Fruit fly (Drosophila melanogaster) whole organism, embryonic: ENCODE data around the gene Polr1B.

ENCODE experiments used
- Awh ChIP-seq: fragments of 200-800 bp; sonication (Bioruptor generic); IDR thresholded peaks from 2 replicates; pipeline ENCODE4, ENCODE4 v1.3.6; 2022; ENCODE audit warnings: missing biosample characterization, missing genetic modification characterization
- CG11093 ChIP-seq: fragments of 200-800 bp; sonication (Bioruptor generic); IDR thresholded peaks from 3 replicates; pipeline ENCODE4 v1.3.6; 2022; ENCODE audit warnings: missing biosample characterization, missing genetic modification characterization
- CG11504 ChIP-seq: fragments of 200-800 bp; sonication (Bioruptor generic); optimal IDR thresholded peaks from 3 replicates; lab custom pipeline; 2019; ENCODE audit warnings: missing biosample characterization, mild to moderate bottlenecking, missing genetic modification characterization, moderate library complexity
- CG12104 ChIP-seq: fragments of 200-800 bp; sonication (Bioruptor generic); optimal IDR thresholded peaks from 3 replicates; lab custom pipeline; 2016; ENCODE audit warnings: missing biosample characterization, missing genetic modification characterization
- CG13296 ChIP-seq: fragments of 200-800 bp; sonication (Bioruptor generic); optimal IDR thresholded peaks from 3 replicates; lab custom pipeline; 2018; ENCODE audit warnings: missing biosample characterization, mild to moderate bottlenecking, missing genetic modification characterization
- CG14860 ChIP-seq: fragments of 200-800 bp; sonication (Bioruptor generic); IDR thresholded peaks from 3 replicates; pipeline ENCODE4 v1.3.6; 2022; ENCODE audit warnings: missing biosample characterization, missing genetic modification characterization; ENCODE audit not compliant: partially characterized antibody
- CG15696 ChIP-seq: fragments of 200-800 bp; sonication (Bioruptor generic); optimal IDR thresholded peaks from 2 replicates; lab custom pipeline; 2019; ENCODE audit warnings: missing biosample characterization, mild to moderate bottlenecking, missing genetic modification characterization, moderate library complexity
- CG1602 ChIP-seq: fragments of 200-800 bp; sonication (Bioruptor generic); optimal IDR thresholded peaks from 3 replicates; lab custom pipeline; 2016; ENCODE audit warnings: missing biosample characterization, missing genetic modification characterization
- CG1647 ChIP-seq: fragments of 200-800 bp; sonication (Bioruptor generic); optimal IDR thresholded peaks from 3 replicates; lab custom pipeline; 2016; ENCODE audit warnings: missing biosample characterization, missing genetic modification characterization
- CG17359 ChIP-seq: fragments of 200-800 bp; sonication (Bioruptor generic); optimal IDR thresholded peaks from 3 replicates; lab custom pipeline; 2018; ENCODE audit warnings: missing biosample characterization, mild to moderate bottlenecking, missing genetic modification characterization, moderate library complexity
- CG30431 ChIP-seq: fragments of 200-800 bp; sonication (Bioruptor generic); optimal IDR thresholded peaks from 2 replicates; lab custom pipeline; 2017; ENCODE audit warnings: missing biosample characterization, missing genetic modification characterization
- CG34376 ChIP-seq: fragments of 200-800 bp; sonication (Bioruptor generic); optimal IDR thresholded peaks from 2 replicates; lab custom pipeline; 2018; ENCODE audit warnings: missing biosample characterization, mild to moderate bottlenecking, missing genetic modification characterization
- CG3726 ChIP-seq: fragments of 200-800 bp; sonication (Bioruptor generic); IDR thresholded peaks from 3 replicates; pipeline ENCODE4, ENCODE4 v1.3.6; 2022; ENCODE audit warnings: missing biosample characterization, missing genetic modification characterization
- CG4707 ChIP-seq: fragments of 200-800 bp; sonication (Bioruptor generic); optimal IDR thresholded peaks from 2 replicates; lab custom pipeline; 2018; ENCODE audit warnings: missing biosample characterization, mild to moderate bottlenecking, missing genetic modification characterization, moderate library complexity
- CG6765 ChIP-seq: fragments of 200-800 bp; sonication (Bioruptor generic); optimal IDR thresholded peaks from 3 replicates; lab custom pipeline; 2017; ENCODE audit warnings: missing biosample characterization, mild to moderate bottlenecking, missing genetic modification characterization
- CG7963 ChIP-seq: fragments of 200-800 bp; sonication (Bioruptor generic); IDR thresholded peaks from 3 replicates; pipeline ENCODE4 v1.3.6; 2022; ENCODE audit warnings: missing biosample characterization, missing genetic modification characterization; ENCODE audit not compliant: partially characterized antibody
- CG8290 ChIP-seq, 3 experiments: fragments of 200-800 bp; sonication (Bioruptor generic); optimal IDR thresholded peaks; 2 replicates each; lab custom pipeline; 2016 to 2019; ENCODE audit warnings: missing biosample characterization in 3 of 3, missing genetic modification characterization in 3 of 3, mild to moderate bottlenecking in 2 of 3, moderate library complexity in 1 of 3
- CG8478 ChIP-seq: fragments of >200 bp; optimal IDR thresholded peaks from 2 replicates; lab custom pipeline; 2018
- CG9215 ChIP-seq: fragments of 200-800 bp; sonication (Bioruptor generic); IDR thresholded peaks from 2 replicates; pipeline ENCODE4 v1.3.6; 2022; ENCODE audit warnings: missing biosample characterization, missing genetic modification characterization
- Dll ChIP-seq: fragments of 200-800 bp; sonication (Bioruptor generic); IDR thresholded peaks from 4 replicates; pipeline ENCODE4 v1.3.6; 2022; ENCODE audit warnings: missing biosample characterization, missing genetic modification characterization; ENCODE audit not compliant: partially characterized antibody
- E2f2 ChIP-seq: fragments of 200-800 bp; sonication (Bioruptor generic); IDR thresholded peaks from 2 replicates; pipeline ENCODE4 v1.3.6; 2022; ENCODE audit warnings: missing biosample characterization, missing genetic modification characterization
- H15 ChIP-seq: fragments of 200-800 bp; sonication (Bioruptor generic); IDR thresholded peaks from 3 replicates; pipeline ENCODE4 v1.3.6; 2022; ENCODE audit warnings: missing biosample characterization, missing genetic modification characterization
- HLH4C ChIP-seq: fragments of 200-800 bp; sonication (Bioruptor generic); IDR thresholded peaks from 3 replicates; pipeline ENCODE4 v1.3.6; 2022; ENCODE audit warnings: missing biosample characterization, missing genetic modification characterization; ENCODE audit not compliant: partially characterized antibody
- Hr78 ChIP-seq, 2 experiments: fragments of 200-800 bp in 1 of 2; fragments of >200 bp in 1 of 2; sonication (Bioruptor generic) in 1 of 2; optimal IDR thresholded peaks; 2 replicates each; lab custom pipeline; 2017 to 2019; ENCODE audit warnings: missing biosample characterization in 2 of 2, missing genetic modification characterization in 2 of 2, mild to moderate bottlenecking in 1 of 2, moderate library complexity in 1 of 2
- Hsf ChIP-seq: fragments of 200-800 bp; sonication (Bioruptor generic); optimal IDR thresholded peaks from 3 replicates; lab custom pipeline; 2016; ENCODE audit warnings: missing biosample characterization, missing genetic modification characterization
- Kr ChIP-seq: fragments of 200-800 bp; sonication (Bioruptor generic); optimal IDR thresholded peaks from 2 replicates; lab custom pipeline; 2017; ENCODE audit warnings: missing biosample characterization, mild to moderate bottlenecking, missing genetic modification characterization
- Meics ChIP-seq: fragments of 200-800 bp; sonication (Bioruptor generic); optimal IDR thresholded peaks from 2 replicates; lab custom pipeline; 2017; ENCODE audit warnings: missing biosample characterization, mild to moderate bottlenecking, missing genetic modification characterization
- Mes4 ChIP-seq: fragments of 200-800 bp; sonication (Bioruptor generic); optimal IDR thresholded peaks from 2 replicates; lab custom pipeline; 2016; ENCODE audit warnings: missing biosample characterization, missing genetic modification characterization
- NK7.1 ChIP-seq: fragments of 200-800 bp; sonication (Bioruptor generic); optimal IDR thresholded peaks from 3 replicates; lab custom pipeline; 2016; ENCODE audit warnings: missing biosample characterization, missing genetic modification characterization
- NfI ChIP-seq: fragments of 200-800 bp; sonication (Bioruptor generic); optimal IDR thresholded peaks from 3 replicates; lab custom pipeline; 2018; ENCODE audit warnings: missing biosample characterization, mild to moderate bottlenecking, missing genetic modification characterization, moderate library complexity
- Ravus ChIP-seq: fragments of 200-800 bp; sonication (Bioruptor generic); IDR thresholded peaks from 2 replicates; pipeline ENCODE4 v1.3.6; 2022; ENCODE audit warnings: missing biosample characterization, missing genetic modification characterization
- ci ChIP-seq: fragments of 200-800 bp; sonication (Bioruptor generic); IDR thresholded peaks from 3 replicates; pipeline ENCODE4 v1.3.6; 2022; ENCODE audit warnings: missing biosample characterization, missing genetic modification characterization
- fd102C ChIP-seq: fragments of 200-800 bp; sonication (Bioruptor generic); optimal IDR thresholded peaks from 2 replicates; lab custom pipeline; 2018; ENCODE audit warnings: missing biosample characterization, mild to moderate bottlenecking, missing genetic modification characterization, moderate library complexity
- fd96Cb ChIP-seq: fragments of 200-800 bp; sonication (Bioruptor generic); optimal IDR thresholded peaks from 2 replicates; lab custom pipeline; 2018; ENCODE audit warnings: missing biosample characterization, mild to moderate bottlenecking, missing genetic modification characterization, moderate library complexity
- grn ChIP-seq: fragments of 200-800 bp; sonication (Bioruptor generic); optimal IDR thresholded peaks from 3 replicates; lab custom pipeline; 2017; ENCODE audit warnings: missing biosample characterization, missing genetic modification characterization
- jigr1 ChIP-seq: fragments of 200-800 bp; sonication (Bioruptor generic); IDR thresholded peaks from 3 replicates; pipeline ENCODE4 v1.3.6; 2022; ENCODE audit warnings: missing biosample characterization, missing genetic modification characterization
- kni ChIP-seq: fragments of 200-800 bp; sonication (Bioruptor generic); optimal IDR thresholded peaks from 3 replicates; lab custom pipeline; 2017; ENCODE audit warnings: mild to moderate bottlenecking, missing biosample characterization, missing genetic modification reagents, missing genetic modification characterization
- mam ChIP-seq: fragments of 200-800 bp; sonication (Bioruptor generic); optimal IDR thresholded peaks from 3 replicates; lab custom pipeline; 2016; ENCODE audit warnings: missing biosample characterization, missing genetic modification characterization
- nau ChIP-seq: fragments of 200-800 bp; sonication (Bioruptor generic); optimal IDR thresholded peaks from 3 replicates; lab custom pipeline; 2017; ENCODE audit warnings: missing biosample characterization, mild to moderate bottlenecking, missing genetic modification characterization, missing genetic modification reagents
- odd ChIP-seq: fragments of 200-800 bp; sonication (Bioruptor generic); optimal IDR thresholded peaks from 2 replicates; lab custom pipeline; 2017; ENCODE audit warnings: missing biosample characterization, mild to moderate bottlenecking, missing genetic modification characterization
- otp ChIP-seq: fragments of 200-800 bp; sonication (Bioruptor generic); IDR thresholded peaks from 3 replicates; pipeline ENCODE4, ENCODE4 v1.3.6; 2022; ENCODE audit warnings: missing biosample characterization, missing genetic modification characterization
- pfk ChIP-seq: fragments of 200-800 bp; sonication (Bioruptor generic); optimal IDR thresholded peaks from 2 replicates; lab custom pipeline; 2018; ENCODE audit warnings: missing biosample characterization, mild to moderate bottlenecking, missing genetic modification characterization, moderate library complexity
- ranshi ChIP-seq: fragments of 200-800 bp; sonication (Bioruptor generic); IDR thresholded peaks from 2 replicates; pipeline ENCODE4 v1.3.6; 2022; ENCODE audit warnings: missing biosample characterization, missing genetic modification characterization
- seq ChIP-seq: fragments of 200-800 bp; sonication (Bioruptor generic); IDR thresholded peaks from 2 replicates; pipeline ENCODE4 v1.3.6; 2022; ENCODE audit warnings: missing biosample characterization, missing genetic modification characterization
- sr ChIP-seq: fragments of 200-800 bp; sonication (Bioruptor generic); IDR thresholded peaks from 3 replicates; pipeline ENCODE4 v1.3.6; 2022; ENCODE audit warnings: missing biosample characterization, missing genetic modification characterization
- trh ChIP-seq: fragments of 200-800 bp; sonication (Bioruptor generic); optimal IDR thresholded peaks from 2 replicates; lab custom pipeline; 2016; ENCODE audit warnings: missing biosample characterization, missing genetic modification characterization
- zen ChIP-seq: fragments of 200-800 bp; sonication (Bioruptor generic); optimal IDR thresholded peaks from 3 replicates; lab custom pipeline; 2018; ENCODE audit warnings: missing biosample characterization, mild to moderate bottlenecking, missing genetic modification characterization, moderate library complexity
- zfh2 ChIP-seq: fragments of 200-800 bp; sonication (Bioruptor generic); optimal IDR thresholded peaks from 2 replicates; lab custom pipeline; 2016; ENCODE audit warnings: missing biosample characterization, missing genetic modification characterization

The Polr1B gene

DNA sequence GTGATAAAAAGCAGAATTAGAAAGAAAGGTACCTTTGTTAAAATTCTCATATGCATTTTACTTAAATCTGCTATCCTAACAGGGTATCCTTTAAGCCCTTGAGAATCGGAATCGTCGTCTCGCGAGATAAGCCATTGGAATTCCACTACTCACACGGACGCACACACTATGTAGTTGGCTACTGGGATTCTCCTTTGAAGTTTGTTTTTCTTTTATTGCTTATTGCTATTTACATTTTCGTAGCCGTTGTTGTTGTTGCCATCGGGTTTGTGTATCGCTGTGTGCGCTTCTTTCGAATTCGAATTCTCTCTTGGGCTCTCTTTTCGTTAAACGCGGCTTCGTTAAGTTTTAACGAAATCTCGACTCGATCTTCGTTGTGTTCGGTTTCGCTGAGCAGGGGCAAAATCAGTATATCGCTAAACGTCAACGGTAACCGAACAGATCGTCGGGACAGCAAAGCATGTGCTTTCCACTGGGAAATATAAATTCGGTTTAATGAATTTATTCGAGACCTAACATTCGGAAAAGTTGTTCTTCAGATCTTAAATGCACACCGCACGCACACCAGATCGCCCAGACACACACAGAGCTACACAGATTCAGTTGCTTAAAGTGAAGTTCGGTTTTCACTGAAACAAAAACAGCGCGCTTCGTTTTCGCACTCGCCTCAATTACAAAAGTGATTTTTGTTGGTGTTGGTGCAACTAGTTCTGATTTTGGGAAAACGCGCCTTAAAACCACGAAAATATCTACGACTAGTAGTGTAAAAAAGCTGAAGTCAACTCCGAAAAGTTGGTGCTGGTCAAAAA lies 26.9 kb downstream of the Polr1B start, which contains the start of gene ex (continued):
- TF ChIP-seq CG13296 (GFP tag; lab: Kevin White, UChicago), result peak; percentile 89
- TF ChIP-seq NK7.1 (GFP tag; lab: Kevin White, UChicago), result peak; percentile 13
- TF ChIP-seq CG4707 (GFP tag; lab: Kevin White, UChicago), result peak; percentile 80
- no peak for TF ChIP-seq CG8478 (lab: Kevin White, UChicago)
- TF ChIP-seq CG34376 (GFP tag; lab: Kevin White, UChicago), result peak; percentile 76
- peak; percentile 82 for TF ChIP-seq CG6765 (GFP tag; lab: Kevin White, UChicago)
- TF ChIP-seq Meics (GFP tag; lab: Kevin White, UChicago), result peak; percentile 72
- peak; percentile 85 for TF ChIP-seq odd
- no peak for TF ChIP-seq mam
- no peak for TF ChIP-seq Dll (GFP tag; lab: Robert Waterston, UW)
- TF ChIP-seq ranshi (GFP tag; lab: Robert Waterston, UW), result no peak; the same call in 1 of the 2 replicates
- TF ChIP-seq zfh2, result no peak
- TF ChIP-seq fd96Cb (tag; lab: Kevin White, UChicago), result no peak
- 0 out of 3 replicates have a peak, but pooled peaks have one; percentile 26 for TF ChIP-seq CG7963
- TF ChIP-seq nau (GFP tag; lab: Kevin White, UChicago), result peak; percentile 58
- TF ChIP-seq CG11504, result peak; percentile 51
- TF ChIP-seq CG15696 (tag; lab: Kevin White, UChicago), result peak; percentile 67
- TF ChIP-seq fd102C, result peak; percentile 61
- TF ChIP-seq NfI (GFP tag; lab: Kevin White, UChicago), result peak; percentile 35
- TF ChIP-seq CG8290 (GFP tag; optimal IDR thresholded peaks at IDR 0.05; lab: Kevin White, UChicago), result peak; percentile 17
- TF ChIP-seq CG8290 (tag; optimal IDR thresholded peaks at IDR 0.05; lab: Kevin White, UChicago), result peak in 1 of 2 experiments; percentile 57
- TF ChIP-seq CG17359 (tag; lab: Kevin White, UChicago), result peak; percentile 79
- TF ChIP-seq CG1602 (GFP tag; lab: Kevin White, UChicago), result no peak
- peak; percentile 76 for TF ChIP-seq kni (GFP tag; lab: Kevin White, UChicago)
- no peak for TF ChIP-seq CG11093
- TF ChIP-seq CG3726 (GFP tag; lab: Robert Waterston, UW), result no peak
- no peak for TF ChIP-seq trh
- TF ChIP-seq otp, result peak; percentile 16; the same call in 1 of the 3 replicates
- TF ChIP-seq zen (tag; lab: Kevin White, UChicago), result no peak
- TF ChIP-seq sr (GFP tag; lab: Robert Waterston, UW), result 0 out of 3 replicates have a peak, but pooled peaks have one; percentile 21
- TF ChIP-seq CG12104, result peak; percentile 55
- TF ChIP-seq jigr1 (GFP tag; lab: Robert Waterston, UW), result no peak
- TF ChIP-seq H15, result no peak
- TF ChIP-seq CG14860 (GFP tag; lab: Robert Waterston, UW), result no peak
- no peak; the same call in 1 of the 2 replicates for TF ChIP-seq seq (GFP tag; lab: Robert Waterston, UW)
- TF ChIP-seq HLH4C (GFP tag; lab: Robert Waterston, UW), result peak; percentile 43; the same call in 1 of the 3 replicates
- TF ChIP-seq CG1647, result no peak
- peak; percentile 31 for TF ChIP-seq Mes4
- peak; percentile 27; the same call in 1 of the 2 replicates for TF ChIP-seq E2f2 (GFP tag; lab: Robert Waterston, UW)
- TF ChIP-seq grn (GFP tag; lab: Kevin White, UChicago), result peak; percentile 33
- peak; percentile 60 for TF ChIP-seq Kr (GFP tag; lab: Kevin White, UChicago)
- TF ChIP-seq Awh (GFP tag; lab: Robert Waterston, UW), result peak; percentile 64; the same call in 1 of the 2 replicates
- peak; percentile 21 for TF ChIP-seq Hsf (GFP tag; lab: Kevin White, UChicago)
- TF ChIP-seq pfk (GFP tag; lab: Kevin White, UChicago), result peak; percentile 66
- no peak for TF ChIP-seq Hr78 (GFP tag; optimal IDR thresholded peaks at IDR 0.05; lab: Kevin White, UChicago)
- no peak for TF ChIP-seq CG9215 (GFP tag; lab: Robert Waterston, UW)
- no peak for TF ChIP-seq CG30431 (GFP tag; lab: Kevin White, UChicago)
- TF ChIP-seq Ravus (GFP tag; lab: Robert Waterston, UW), result no peak
- peak; percentile 88 for TF ChIP-seq ci (GFP tag; lab: Robert Waterston, UW)
